Fruit fly (Drosophila melanogaster) whole organism, prepupa: Measurements from ENCODE around the gene Cp7Fb.
A peak's percentile ranks its signal among the peaks of the same experiment; 100 is the strongest.

Source experiments
- Blimp-1 ChIP-seq: fragments of 200-800 bp; sonication (Bioruptor generic); optimal IDR thresholded peaks from 3 replicates; lab custom pipeline; 2017; ENCODE audit warnings: missing biosample characterization, missing genetic modification characterization, mild to moderate bottlenecking, moderate library complexity, missing genetic modification reagents
- CG1621 ChIP-seq: fragments of 200-800 bp; sonication (Bioruptor generic); optimal IDR thresholded peaks from 3 replicates; lab custom pipeline; 2018; ENCODE audit warnings: missing biosample characterization, mild to moderate bottlenecking, missing genetic modification characterization
- CG3032 ChIP-seq: fragments of 200-800 bp; optimal IDR thresholded peaks from 2 replicates; lab custom pipeline; 2019; ENCODE audit warnings: missing biosample characterization, mild to moderate bottlenecking, missing genetic modification characterization, moderate library complexity
- CG6276 ChIP-seq: fragments of 200-800 bp; sonication (Bioruptor generic); optimal IDR thresholded peaks from 2 replicates; lab custom pipeline; 2017; ENCODE audit warnings: missing biosample characterization, mild to moderate bottlenecking, missing genetic modification characterization
- Eip75B ChIP-seq: fragments of 200-800 bp; sonication (Bioruptor generic); optimal IDR thresholded peaks from 3 replicates; lab custom pipeline; 2016; ENCODE audit warnings: missing biosample characterization, missing genetic modification characterization
- Eip78C ChIP-seq: fragments of 200-800 bp; sonication (Bioruptor generic); peaks from one replicate; lab custom pipeline; 2016; ENCODE audit warnings: missing biosample characterization, missing genetic modification characterization
- Gug ChIP-seq: fragments of 200-800 bp; sonication (Bioruptor generic); IDR thresholded peaks from 2 replicates; pipeline ENCODE4 v1.3.6; 2022; ENCODE audit warnings: missing biosample characterization, missing genetic modification characterization
- Sox102F ChIP-seq: fragments of 200-800 bp; sonication (Bioruptor generic); optimal IDR thresholded peaks from 2 replicates; lab custom pipeline; 2016; ENCODE audit warnings: missing biosample characterization, mild to moderate bottlenecking, missing genetic modification characterization
- Sox15 ChIP-seq: fragments of 200-800 bp; sonication (Bioruptor generic); optimal IDR thresholded peaks from 3 replicates; lab custom pipeline; 2016; ENCODE audit warnings: missing biosample characterization, missing genetic modification characterization
- eg ChIP-seq: fragments of 200-800 bp; sonication (Bioruptor generic); IDR thresholded peaks from 3 replicates; pipeline ENCODE4 v1.3.6; 2022; ENCODE audit warnings: missing biosample characterization, missing genetic modification characterization
- fd85E ChIP-seq: fragments of 200-800 bp; sonication (Bioruptor generic); optimal IDR thresholded peaks from 3 replicates; lab custom pipeline; 2016; ENCODE audit warnings: missing biosample characterization, missing genetic modification characterization

dm6 chrX:8505023-8505604 lies 31.5 kb downstream of the Cp7Fb start:
- TF ChIP-seq CG6276 (GFP tag; lab: Kevin White, UChicago) (no peak), CG3032 (tag; lab: Kevin White, UChicago) (no peak), Blimp-1 (GFP tag; lab: Kevin White, UChicago) (no peak), Sox102F (no peak), CG1621 (tag; lab: Kevin White, UChicago) (no peak), Sox15 (no peak), fd85E (GFP tag; lab: Kevin White, UChicago) (no peak), eg (GFP tag; lab: Robert Waterston, UW) (no peak), Eip78C (GFP tag; lab: Kevin White, UChicago) (peak; percentile 28), Gug (GFP tag; lab: Robert Waterston, UW) (no peak), Eip75B (GFP tag; lab: Kevin White, UChicago) (no peak)
